Fruit fly (Drosophila melanogaster) whole organism: ENCODE measurements around the gene sphe.

Experiments used
- CG8478 ChIP-seq: fragments of >200 bp; optimal IDR thresholded peaks from 2 replicates; lab custom pipeline; 2018; ENCODE audit warnings: inconsistent platforms
- psq ChIP-seq: fragments of >200 bp; optimal IDR thresholded peaks from 2 replicates; lab custom pipeline; 2017

- TF ChIP-seq psq (lab: Kevin White, UChicago) (no peak), CG8478 (lab: Kevin White, UChicago) (no peak)
These were observed 10.3 kb downstream of the sphe start for dm6 chrX:16691440-16691839.
